Worm (Caenorhabditis elegans): ENCODE data around the gene F44B9.9.

The F44B9.9 gene

DNA sequence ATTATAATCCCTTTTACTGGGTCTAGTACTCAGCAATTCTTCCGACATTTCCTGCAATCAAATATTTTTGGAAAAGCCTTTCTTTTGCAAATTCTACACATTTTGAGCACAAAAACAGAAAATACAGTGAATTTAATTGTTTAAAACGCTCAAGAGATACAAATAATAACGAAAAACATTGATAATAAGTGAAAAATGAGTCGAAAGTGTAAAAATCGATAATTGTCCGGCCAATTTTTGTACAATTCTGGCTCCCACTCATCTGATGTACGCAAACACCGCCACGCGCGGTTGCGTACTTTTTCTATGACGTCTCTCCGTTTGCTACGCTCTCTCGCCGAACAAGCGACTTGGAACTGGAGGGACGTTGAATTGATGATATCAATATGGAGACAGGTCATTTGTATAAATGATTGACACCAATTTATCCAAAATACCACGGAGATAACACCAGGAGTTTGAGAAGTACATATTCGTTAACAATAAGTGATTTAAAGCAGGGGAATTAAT, 10.0 kb downstream of the F44B9.9 start, which contains the start of gene lin-36 (continued):
- TF ChIP-seq hlh-30 (tag; optimal IDR thresholded peaks at IDR 0.05; ENCODE audit: insufficient read depth), result peak; percentile 78
- TF ChIP-seq nhr-28 (tag; optimal IDR thresholded peaks at IDR 0.05), result peak; percentile 68
- peak; percentile 71 for TF ChIP-seq lin-38 (GFP tag; IDR thresholded peaks at IDR 0.05)
- peak; percentile 56 for TF ChIP-seq T26A8.4 (GFP tag; IDR thresholded peaks at IDR 0.05)

DNA sequence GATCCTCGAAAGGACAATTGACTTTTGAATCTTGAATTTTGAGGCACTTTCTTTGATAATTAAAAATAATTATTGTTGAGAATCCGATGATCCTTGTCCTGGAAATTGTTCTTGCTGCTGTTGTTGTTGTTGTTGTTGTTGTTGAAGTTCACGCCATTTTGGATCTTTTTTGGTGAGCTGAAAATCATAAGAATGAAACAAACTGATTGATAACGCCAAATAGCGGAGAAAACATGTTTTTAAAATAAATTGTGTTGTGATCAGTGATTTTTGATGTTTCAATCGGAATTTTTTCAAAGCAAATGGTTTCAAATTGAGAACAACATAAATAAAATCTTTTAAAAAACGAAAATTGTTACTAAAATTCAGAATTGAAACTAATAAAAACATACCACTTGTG, 13.8 kb downstream of the F44B9.9 start:
- TF ChIP-seq dve-1 (tag; optimal IDR thresholded peaks at IDR 0.05; ENCODE audit: insufficient read depth) (no peak), daf-16 (GFP tag; optimal IDR thresholded peaks at IDR 0.05) (no peak), daf-16 (tag; optimal IDR thresholded peaks at IDR 0.05) (peak; percentile 96)

DNA sequence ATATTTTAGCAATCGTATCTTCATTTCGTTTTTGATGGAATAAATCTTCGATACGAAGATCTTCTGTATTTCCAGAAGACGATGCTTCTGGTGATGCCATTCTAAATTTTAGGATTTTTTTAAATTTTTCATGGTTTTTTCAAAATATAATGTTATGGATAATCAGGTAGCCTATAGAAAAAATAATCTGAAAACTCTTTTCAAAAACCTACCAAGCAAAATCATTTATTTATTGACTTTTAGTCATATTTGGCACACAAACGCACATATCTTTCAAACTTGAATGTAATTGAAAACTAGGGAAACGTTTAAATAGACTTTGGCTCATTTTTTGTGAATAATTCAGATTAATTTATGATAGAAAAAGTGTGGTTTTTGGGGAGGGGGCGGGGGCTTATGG, 14.4 kb downstream of the F44B9.9 start, which contains the start of gene F44B9.5:
Gene F44B9.5 (minus strand): TSS at position 101 of the 400 bp plus-strand sequence.
- no peak for TF ChIP-seq nhr-102 (tag; optimal IDR thresholded peaks at IDR 0.05)
- peak; percentile 42 for TF ChIP-seq aha-1 (tag)
- no peak for TF ChIP-seq gei-8 (GFP tag; optimal IDR thresholded peaks at IDR 0.05)

DNA sequence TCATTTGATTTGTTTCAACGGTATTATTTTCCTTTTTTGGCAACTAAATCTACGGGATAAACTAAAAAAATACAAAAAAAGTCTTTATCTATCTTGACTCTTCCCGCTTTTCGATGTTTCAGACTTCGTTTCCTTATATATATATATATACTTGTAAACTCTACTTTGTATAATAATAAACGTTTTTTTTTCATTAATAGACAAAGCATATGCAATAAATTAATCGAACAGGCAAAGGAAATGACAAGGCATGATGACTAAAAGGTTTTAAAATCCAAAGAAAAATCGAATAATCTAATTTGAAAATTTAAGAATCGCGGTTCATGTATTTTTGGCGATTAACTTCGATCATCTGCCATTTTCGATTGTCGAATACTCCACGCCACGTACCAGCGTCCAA, 17.3 kb downstream of the F44B9.9 start:
- TF ChIP-seq Y48G9A.11 (GFP tag; IDR thresholded peaks at IDR 0.05) (no peak), mep-1 (tag; optimal IDR thresholded peaks at IDR 0.05) (no peak), zfp-2 (tag; optimal IDR thresholded peaks at IDR 0.05) (no peak), php-3 (GFP tag; IDR thresholded peaks at IDR 0.05) (no peak), unc-62 (GFP tag; optimal IDR thresholded peaks at IDR 0.05 in 1 of 2) (no peak), unc-62 (tag; optimal IDR thresholded peaks at IDR 0.05) (no peak), ctbp-1 (GFP tag; IDR thresholded peaks at IDR 0.05) (no peak), ztf-7 (tag; optimal IDR thresholded peaks at IDR 0.05) (no peak), F10B5.3 (tag; optimal IDR thresholded peaks at IDR 0.05) (no peak), ZK546.5 (tag; optimal IDR thresholded peaks at IDR 0.05) (no peak), fos-1 (tag; optimal IDR thresholded peaks at IDR 0.05) (no peak), dpl-1 (GFP tag; optimal IDR thresholded peaks at IDR 0.05) (no peak), nhr-77 (tag; optimal IDR thresholded peaks at IDR 0.05) (no peak), duxl-1 (tag; optimal IDR thresholded peaks at IDR 0.05; ENCODE audit: poor library complexity) (no peak), nhr-48 (tag; optimal IDR thresholded peaks at IDR 0.05) (no peak), ceh-62 (tag; optimal IDR thresholded peaks at IDR 0.05) (no peak), lin-15B (tag; optimal IDR thresholded peaks at IDR 0.05) (no peak)

DNA sequence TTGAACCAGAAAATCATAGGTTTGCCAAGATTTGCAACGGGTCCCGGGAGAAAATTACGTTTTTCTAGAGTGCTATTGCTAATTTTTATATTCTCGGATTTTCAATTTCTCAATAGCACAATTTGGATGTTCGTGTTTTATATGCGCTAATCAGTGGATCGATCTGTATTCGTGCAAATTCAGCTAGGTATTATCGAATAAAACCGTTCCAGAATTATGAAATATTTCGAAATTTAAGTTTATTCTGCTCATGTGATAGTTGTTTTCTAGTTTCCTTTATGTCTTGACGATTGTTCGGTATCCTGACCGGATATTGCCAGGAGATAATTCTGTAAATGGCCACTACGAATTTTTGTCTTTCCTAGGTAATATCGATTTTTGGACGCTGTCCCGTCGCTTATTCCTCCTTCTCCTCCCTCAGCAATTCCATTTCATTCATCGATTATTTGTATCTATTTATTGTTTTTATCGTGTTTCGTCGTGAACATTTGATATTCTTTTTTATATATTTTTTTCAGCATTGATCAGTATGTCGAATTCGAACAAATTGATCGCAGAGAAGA, 20.5 kb downstream of the F44B9.9 start, which contains the start of gene cit-1.2:
Gene cit-1.2 (plus strand): TSS at position 513 of the 563 bp plus-strand sequence.
- TF ChIP-seq zip-2 (tag; optimal IDR thresholded peaks at IDR 0.05) (peak; percentile 51), Y75B8A.6 (GFP tag; IDR thresholded peaks at IDR 0.05) (no peak)

DNA sequence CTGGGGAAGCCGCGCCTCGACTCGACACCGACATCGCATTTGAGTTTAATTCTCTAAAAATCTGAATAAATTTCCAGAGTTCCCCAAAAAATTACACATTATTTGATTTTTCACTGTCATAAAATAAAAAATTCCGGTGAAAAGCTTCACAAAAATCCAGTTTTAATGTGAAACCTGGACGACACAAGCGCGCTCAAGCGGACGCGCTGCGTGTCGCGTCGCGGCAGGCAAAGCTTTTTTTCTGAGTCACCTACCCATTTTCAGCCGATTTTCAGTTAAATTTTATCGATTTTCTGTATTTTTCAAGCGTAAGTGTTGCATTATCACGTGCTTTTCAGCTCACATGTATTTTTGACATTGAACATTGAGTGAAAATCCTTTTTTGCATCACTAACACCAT, 21.1 kb downstream of the F44B9.9 start, which contains the start of gene cit-1.1:
Gene cit-1.1 (minus strand): TSS at position 53 of the 400 bp plus-strand sequence.
- TF ChIP-seq nhr-48 (tag; optimal IDR thresholded peaks at IDR 0.05) (no peak), ceh-82 (tag; optimal IDR thresholded peaks at IDR 0.05) (no peak), pqm-1 (tag; optimal IDR thresholded peaks at IDR 0.05) (no peak), mdt-29 (GFP tag; IDR thresholded peaks at IDR 0.05) (no peak), madf-9 (GFP tag; conservative IDR thresholded peaks at IDR 0.05) (no peak), dpl-1 (GFP tag; optimal IDR thresholded peaks at IDR 0.05) (peak; percentile 37), aha-1 (tag) (peak; percentile 92), lin-38 (GFP tag; IDR thresholded peaks at IDR 0.05) (peak; percentile 81), duxl-1 (tag; optimal IDR thresholded peaks at IDR 0.05; ENCODE audit: poor library complexity) (no peak), nhr-11 (tag; optimal IDR thresholded peaks at IDR 0.05) (no peak), spr-1 (tag; optimal IDR thresholded peaks at IDR 0.05) (no peak), lsy-2 (tag; optimal IDR thresholded peaks at IDR 0.05) (peak in 1 of 2 experiments; percentile 35), lin-13 (GFP tag; optimal IDR thresholded peaks at IDR 0.05) (no peak), daf-8 (GFP tag; IDR thresholded peaks at IDR 0.05) (no peak)
